Worm (Caenorhabditis elegans) whole organism, mixed stage, embryonic: ENCODE data around the gene Y75B12A.2.

Experiments
- mab-5 ChIP-seq: fragments of 150-350 bp; optimal IDR thresholded peaks from 2 replicates; lab custom pipeline; 2014; ENCODE audit warnings: missing biosample characterization, missing genetic modification characterization
- nhr-28 ChIP-seq: fragments of 150-350 bp; optimal IDR thresholded peaks from 2 replicates; lab custom pipeline; 2014; ENCODE audit warnings: missing biosample characterization, missing genetic modification characterization
- pha-4 ChIP-seq: fragments of 150-350 bp; optimal IDR thresholded peaks from 2 replicates; lab custom pipeline; 2018; ENCODE audit warnings: missing biosample characterization, missing genetic modification reagents, missing genetic modification characterization

DNA sequence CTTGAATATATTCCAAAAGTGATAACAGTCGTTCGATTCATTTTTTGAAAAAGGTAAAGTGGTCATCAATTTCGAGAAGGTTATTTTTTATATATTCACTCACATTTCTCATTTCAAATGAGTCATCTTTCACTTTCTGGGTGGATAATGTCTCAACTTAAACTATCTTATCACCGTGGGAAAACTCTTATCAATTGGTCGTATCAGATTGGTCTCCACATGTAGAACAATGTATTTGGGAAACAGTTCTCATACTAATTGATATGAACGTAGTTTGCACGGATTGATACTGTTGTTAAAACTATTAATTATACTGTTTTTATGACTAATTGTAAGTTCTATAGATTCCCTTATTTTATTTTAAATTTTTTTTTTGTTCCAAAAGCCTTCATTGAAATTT is 24.5 kb downstream of the Y75B12A.2 start:
- no peak for TF ChIP-seq mab-5 (tag; lab: Kevin White, UChicago)
- no peak for TF ChIP-seq pha-4 (tag; lab: Kevin White, UChicago)
- TF ChIP-seq nhr-28 (tag; lab: Kevin White, UChicago) = no peak
